Worm (Caenorhabditis elegans) whole organism, mixed stage, embryonic: ENCODE measurements around the gene T05E12.9.

Experiments
- bed-3 ChIP-seq: fragments of 200-800 bp; sonication (Bioruptor generic); optimal IDR thresholded peaks from 3 replicates; lab custom pipeline; 2018; ENCODE audit warnings: mild to moderate bottlenecking, missing genetic modification characterization, moderate library complexity, missing compliant biosample characterization
- blmp-1 ChIP-seq: fragments of 150-350 bp; optimal IDR thresholded peaks from 2 replicates; lab custom pipeline; 2014; ENCODE audit warnings: missing biosample characterization, missing genetic modification characterization
- ceh-39 ChIP-seq: fragments of 150-350 bp; optimal IDR thresholded peaks from 2 replicates; lab custom pipeline; 2014; ENCODE audit warnings: missing biosample characterization, missing genetic modification characterization
- ceh-43 ChIP-seq: fragments of 200-800 bp; sonication (Bioruptor generic); optimal IDR thresholded peaks from 2 replicates; lab custom pipeline; 2018; ENCODE audit warnings: mild to moderate bottlenecking, missing genetic modification characterization, moderate library complexity, missing compliant biosample characterization
- ceh-83 ChIP-seq: fragments of 200-800 bp; sonication (Bioruptor generic); optimal IDR thresholded peaks from 2 replicates; lab custom pipeline; 2018; ENCODE audit warnings: mild to moderate bottlenecking, missing genetic modification characterization, missing compliant biosample characterization
- ces-1 ChIP-seq: fragments of 150-350 bp; optimal IDR thresholded peaks from 2 replicates; lab custom pipeline; 2014; ENCODE audit warnings: missing biosample characterization, missing genetic modification reagents, missing genetic modification characterization
- cnd-1 ChIP-seq: fragments of 200-800 bp; sonication (Bioruptor generic); optimal IDR thresholded peaks from 2 replicates; lab custom pipeline; 2018; ENCODE audit warnings: mild to moderate bottlenecking, missing genetic modification characterization, missing compliant biosample characterization
- drap-1 ChIP-seq: fragments of 200-800 bp; sonication (Bioruptor generic); optimal IDR thresholded peaks from 3 replicates; lab custom pipeline; 2018; ENCODE audit warnings: mild to moderate bottlenecking, missing genetic modification characterization, missing compliant biosample characterization
- elt-1 ChIP-seq: sonication (generic microtip); optimal IDR thresholded peaks from 2 replicates; lab custom pipeline; 2017; ENCODE audit warnings: missing genetic modification characterization, mild to moderate bottlenecking, missing compliant biosample characterization, antibody characterized with exemption, moderate library complexity, borderline replicate concordance; ENCODE audit not compliant: insufficient read depth
- flh-1 ChIP-seq: fragments of 200-800 bp; sonication (Bioruptor generic); optimal IDR thresholded peaks from 2 replicates; lab custom pipeline; 2018; ENCODE audit warnings: mild to moderate bottlenecking, missing genetic modification characterization, moderate library complexity, missing compliant biosample characterization
- ham-2 ChIP-seq: fragments of 200-800 bp; sonication (Bioruptor generic); optimal IDR thresholded peaks from 2 replicates; lab custom pipeline; 2018; ENCODE audit warnings: mild to moderate bottlenecking, missing genetic modification characterization, missing compliant biosample characterization
- lin-32 ChIP-seq: fragments of 200-800 bp; sonication (Bioruptor generic); optimal IDR thresholded peaks from 2 replicates; lab custom pipeline; 2018; ENCODE audit warnings: mild to moderate bottlenecking, missing genetic modification characterization, missing compliant biosample characterization
- mab-5 ChIP-seq: fragments of 150-350 bp; optimal IDR thresholded peaks from 2 replicates; lab custom pipeline; 2014; ENCODE audit warnings: missing biosample characterization, missing genetic modification characterization
- mep-1 ChIP-seq: fragments of 150-350 bp; optimal IDR thresholded peaks from 2 replicates; lab custom pipeline; 2017; ENCODE audit warnings: missing biosample characterization, missing genetic modification reagents, missing genetic modification characterization, inconsistent platforms
- mls-2 ChIP-seq: sonication (generic microtip); optimal IDR thresholded peaks from 2 replicates; lab custom pipeline; 2016; ENCODE audit warnings: mild to moderate bottlenecking, missing genetic modification characterization, moderate library complexity, missing compliant biosample characterization
- nhr-12 ChIP-seq: fragments of 150-350 bp; optimal IDR thresholded peaks from 2 replicates; lab custom pipeline; 2014; ENCODE audit warnings: missing biosample characterization, missing genetic modification characterization
- nhr-2 ChIP-seq: fragments of 150-350 bp; optimal IDR thresholded peaks from 2 replicates; lab custom pipeline; 2014; ENCODE audit warnings: missing biosample characterization, missing genetic modification characterization
- nhr-237 ChIP-seq: fragments of 150-350 bp; optimal IDR thresholded peaks from 2 replicates; lab custom pipeline; 2014; ENCODE audit warnings: missing biosample characterization, missing genetic modification characterization
- nhr-28 ChIP-seq: fragments of 150-350 bp; optimal IDR thresholded peaks from 2 replicates; lab custom pipeline; 2014; ENCODE audit warnings: missing biosample characterization, missing genetic modification characterization
- nhr-76 ChIP-seq: sonication (generic microtip); optimal IDR thresholded peaks from 2 replicates; lab custom pipeline; 2017; ENCODE audit warnings: missing biosample characterization, missing genetic modification characterization
- pha-4 ChIP-seq: fragments of 150-350 bp; optimal IDR thresholded peaks from 2 replicates; lab custom pipeline; 2018; ENCODE audit warnings: missing biosample characterization, missing genetic modification reagents, missing genetic modification characterization
- sem-2 ChIP-seq: fragments of 200-800 bp; sonication (Bioruptor generic); optimal IDR thresholded peaks from 2 replicates; lab custom pipeline; 2018; ENCODE audit warnings: mild to moderate bottlenecking, missing genetic modification characterization, missing compliant biosample characterization
- snpc-4 ChIP-seq: fragments of 150-350 bp; optimal IDR thresholded peaks from 2 replicates; lab custom pipeline; 2014; ENCODE audit warnings: missing biosample characterization, missing genetic modification characterization
- sptf-1 ChIP-seq: sonication (generic microtip); optimal IDR thresholded peaks from 2 replicates; lab custom pipeline; 2017; ENCODE audit warnings: mild to moderate bottlenecking, missing genetic modification characterization, moderate library complexity, missing compliant biosample characterization
- tbx-8 ChIP-seq: fragments of 200-800 bp; sonication (Bioruptor generic); optimal IDR thresholded peaks from 2 replicates; lab custom pipeline; 2018; ENCODE audit warnings: mild to moderate bottlenecking, missing genetic modification characterization, moderate library complexity, missing compliant biosample characterization
- unc-120 ChIP-seq: sonication (generic microtip); optimal IDR thresholded peaks from 2 replicates; lab custom pipeline; 2017; ENCODE audit warnings: missing genetic modification characterization, missing compliant biosample characterization; ENCODE audit not compliant: poor library complexity, severe bottlenecking
- unc-39 ChIP-seq: fragments of 150-350 bp; optimal IDR thresholded peaks from 2 replicates; lab custom pipeline; 2014; ENCODE audit warnings: missing biosample characterization, missing genetic modification characterization
- unc-62 ChIP-seq: fragments of 150-350 bp; optimal IDR thresholded peaks from 2 replicates; lab custom pipeline; 2014; ENCODE audit warnings: missing biosample characterization, missing genetic modification reagents, missing genetic modification characterization
- zip-8 ChIP-seq: fragments of 150-350 bp; optimal IDR thresholded peaks from 2 replicates; lab custom pipeline; 2014; ENCODE audit warnings: missing biosample characterization, missing genetic modification characterization
- ztf-11 ChIP-seq: fragments of 150-350 bp; optimal IDR thresholded peaks from 2 replicates; lab custom pipeline; 2014; ENCODE audit warnings: missing biosample characterization, missing genetic modification characterization

T05E12.9 gene

DNA sequence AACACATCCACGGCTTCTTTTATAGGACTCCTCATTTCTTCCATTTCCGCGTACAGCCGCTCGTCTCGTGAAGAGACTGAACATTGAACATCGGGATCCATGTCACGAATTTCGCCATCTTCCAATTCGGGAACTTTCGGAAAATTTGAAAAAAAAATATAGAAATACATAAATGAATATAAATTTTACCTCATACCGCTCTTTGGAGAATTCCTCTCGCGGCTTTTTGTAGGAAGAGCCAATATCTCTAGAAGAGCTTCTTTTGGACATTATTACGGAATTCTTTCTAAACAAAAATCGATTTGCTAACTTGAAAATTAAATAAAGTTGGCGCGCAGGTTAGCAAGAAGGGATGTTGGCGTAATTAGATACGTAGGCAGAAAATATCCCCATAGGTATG is at the start of gene T05E12.9:
Gene T05E12.9, minus strand, starts transcription at position 101 of the 400 bp plus-strand sequence.
- no peak for TF ChIP-seq lin-32 (GFP tag; lab: Kevin White, UChicago)
- TF ChIP-seq blmp-1 (tag; lab: Kevin White, UChicago): no peak
- TF ChIP-seq flh-1 (GFP tag; lab: Kevin White, UChicago): no peak
- no peak for TF ChIP-seq unc-62 (GFP tag; lab: Kevin White, UChicago)
- no peak for TF ChIP-seq ceh-39 (tag; lab: Kevin White, UChicago)
- TF ChIP-seq nhr-2 (tag; lab: Kevin White, UChicago): no peak
- no peak for TF ChIP-seq drap-1
- no peak for TF ChIP-seq elt-1
- TF ChIP-seq bed-3 (GFP tag; lab: Kevin White, UChicago): no peak
- TF ChIP-seq sptf-1 (tag; lab: Kevin White, UChicago): no peak
- no peak for TF ChIP-seq ceh-43 (GFP tag; lab: Kevin White, UChicago)
- TF ChIP-seq mab-5: no peak
- no peak for TF ChIP-seq ceh-83 (GFP tag; lab: Kevin White, UChicago)
- TF ChIP-seq ces-1 (GFP tag; lab: Kevin White, UChicago): no peak
- no peak for TF ChIP-seq nhr-76 (tag; lab: Kevin White, UChicago)
- no peak for TF ChIP-seq ham-2 (GFP tag; lab: Kevin White, UChicago)
- TF ChIP-seq mls-2 (tag; lab: Kevin White, UChicago): no peak

DNA sequence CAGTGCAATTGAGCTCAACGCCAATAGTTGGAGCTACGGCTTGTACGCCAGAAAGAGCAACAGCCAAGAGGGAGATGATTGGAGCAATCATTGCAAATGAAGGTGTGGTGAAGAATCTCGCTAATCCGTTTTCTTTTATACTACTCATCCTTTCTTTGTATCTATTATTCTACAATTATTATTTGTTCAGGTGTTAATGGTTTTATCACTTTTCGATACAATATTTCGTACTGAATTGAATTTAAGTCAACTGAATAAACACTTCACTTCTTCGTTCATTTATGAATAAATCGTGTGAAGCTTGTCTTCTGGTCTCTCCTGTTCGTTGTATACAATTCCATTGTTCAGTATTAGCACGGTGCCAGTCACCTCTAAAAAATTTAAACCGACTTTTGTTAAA is 25.7 kb upstream of the T05E12.9 start, which contains the start of gene ZK218.11:
Gene ZK218.11, minus strand, starts transcription at position 101 of the 400 bp plus-strand sequence.
- no peak for TF ChIP-seq nhr-2 (tag; lab: Kevin White, UChicago)
- no peak for TF ChIP-seq sem-2

DNA sequence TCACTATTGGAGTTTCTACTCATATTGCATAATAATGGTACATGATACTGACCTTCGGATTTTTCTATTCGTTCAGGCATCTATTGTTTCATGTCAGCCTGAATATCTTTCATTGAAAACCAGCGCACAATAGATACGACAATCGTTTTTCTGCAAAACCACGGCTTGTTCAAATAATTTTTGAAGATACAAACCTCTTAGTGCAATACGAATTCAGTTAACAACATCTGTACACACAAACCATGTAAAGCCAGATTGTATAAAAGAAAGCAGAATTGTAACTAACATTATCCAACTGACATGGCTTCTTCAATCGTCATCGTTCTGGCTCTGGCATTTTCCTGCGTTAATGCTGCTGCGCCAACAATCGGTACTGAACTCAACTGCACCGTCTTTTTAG is 22.9 kb upstream of the T05E12.9 start, which contains the start of gene ZK218.7:
Gene ZK218.7, plus strand, starts transcription at position 301 of the 400 bp plus-strand sequence.
- no peak for TF ChIP-seq ceh-39 (tag; lab: Kevin White, UChicago)
- no peak for TF ChIP-seq ces-1 (GFP tag; lab: Kevin White, UChicago)
- no peak for TF ChIP-seq ztf-11 (tag; lab: Kevin White, UChicago)
- no peak for TF ChIP-seq nhr-12 (tag; lab: Kevin White, UChicago)
- no peak for TF ChIP-seq elt-1
- no peak for TF ChIP-seq drap-1
- TF ChIP-seq unc-120: no peak
- no peak for TF ChIP-seq nhr-76 (tag; lab: Kevin White, UChicago)
- no peak for TF ChIP-seq unc-39 (tag; lab: Kevin White, UChicago)
- no peak for TF ChIP-seq mep-1 (tag; lab: Kevin White, UChicago)
- TF ChIP-seq cnd-1 (tag; lab: Kevin White, UChicago): no peak
- TF ChIP-seq zip-8: no peak
- TF ChIP-seq ceh-43 (GFP tag; lab: Kevin White, UChicago): no peak
- no peak for TF ChIP-seq nhr-237 (tag; lab: Kevin White, UChicago)
- TF ChIP-seq lin-32 (GFP tag; lab: Kevin White, UChicago): no peak
- no peak for TF ChIP-seq mab-5

DNA sequence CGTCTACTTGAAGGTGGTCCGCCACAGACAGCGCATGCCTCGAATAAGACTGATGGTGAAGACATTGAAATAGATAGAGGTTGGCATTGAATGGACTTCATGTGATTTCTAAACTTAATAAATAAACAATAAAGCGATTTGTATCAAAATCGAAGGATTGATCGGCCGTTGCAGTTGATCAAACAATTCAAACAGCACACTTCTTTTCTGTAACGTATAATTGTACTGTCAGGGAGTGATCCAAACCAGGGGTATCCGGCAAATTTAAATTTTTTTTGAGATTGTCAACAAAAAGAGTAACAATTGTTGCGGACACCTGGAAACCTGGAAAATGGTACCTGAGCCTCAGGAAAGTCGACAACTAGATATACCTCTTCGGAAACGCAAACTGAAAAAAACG is 21.9 kb upstream of the T05E12.9 start, which contains the start of gene nhr-248:
Gene nhr-248, minus strand, starts transcription at position 101 of the 400 bp plus-strand sequence.
- TF ChIP-seq mep-1 (tag; lab: Kevin White, UChicago) (no peak), ztf-11 (tag; lab: Kevin White, UChicago) (no peak), pha-4 (tag; lab: Kevin White, UChicago) (no peak), ceh-39 (tag; lab: Kevin White, UChicago) (no peak), tbx-8 (GFP tag; lab: Kevin White, UChicago) (no peak), snpc-4 (tag; lab: Kevin White, UChicago) (no peak), zip-8 (no peak), ham-2 (GFP tag; lab: Kevin White, UChicago) (no peak), nhr-28 (tag; lab: Kevin White, UChicago) (no peak), unc-62 (GFP tag; lab: Kevin White, UChicago) (no peak), nhr-12 (tag; lab: Kevin White, UChicago) (no peak), sptf-1 (tag; lab: Kevin White, UChicago) (no peak), ces-1 (GFP tag; lab: Kevin White, UChicago) (no peak)
- TF ChIP-seq, all 35 proteins: peak for 0

DNA sequence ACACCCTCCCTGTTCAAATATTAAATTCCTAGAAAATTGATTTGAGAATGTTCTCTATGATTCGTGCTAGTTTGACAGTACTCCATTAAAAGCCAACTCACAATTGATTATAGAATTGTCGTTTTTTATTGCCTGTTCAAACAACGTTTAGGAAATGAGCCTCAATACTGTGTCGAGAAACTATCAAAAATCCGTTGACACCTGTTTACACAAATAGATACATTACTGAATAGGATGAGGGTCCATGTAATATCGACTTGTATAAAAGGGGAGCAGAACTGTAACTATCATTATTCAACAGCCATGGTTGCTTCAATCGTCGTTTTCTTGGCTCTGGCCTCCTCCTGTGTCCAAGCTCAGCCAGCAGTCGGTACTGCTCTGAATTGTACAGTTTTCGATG is 18.2 kb upstream of the T05E12.9 start, which contains the start of gene ZK218.5:
Gene ZK218.5, plus strand, starts transcription at position 301 of the 400 bp plus-strand sequence.
- TF ChIP-seq nhr-12 (tag; lab: Kevin White, UChicago) (no peak), ces-1 (GFP tag; lab: Kevin White, UChicago) (no peak), zip-8 (no peak)
